Worm (Caenorhabditis elegans): ENCODE data around the gene Y6E2A.1.
"Not testable (repeated sequence)": the region's sequence is repeated elsewhere in the genome, so short reads cannot be mapped to it uniquely, and the experiment has no call there.

DNA sequence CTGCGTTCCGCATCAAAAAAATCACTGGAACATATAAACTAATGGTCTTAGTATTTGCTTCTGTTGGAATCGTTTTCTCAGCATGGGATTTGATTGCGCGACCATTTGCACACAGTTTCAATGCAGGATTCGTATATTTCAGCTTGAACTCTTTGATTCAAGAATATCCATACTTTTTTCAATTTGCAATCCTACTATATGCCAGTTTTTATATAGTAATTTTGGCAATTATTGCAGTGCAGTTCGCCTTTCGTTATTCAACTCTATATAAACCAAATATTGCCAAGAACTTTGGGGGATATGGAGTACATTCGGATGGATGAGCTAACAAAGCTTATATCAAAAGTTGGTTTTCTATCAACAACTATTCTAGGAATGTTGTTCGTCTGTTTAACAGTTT lies 42.6 kb upstream of the Y6E2A.1 start, which contains the start of gene str-5:
- not testable (repeated sequence) for TF ChIP-seq him-1 (tag; optimal IDR thresholded peaks at IDR 0.05); snpc-4 (GFP tag; optimal IDR thresholded peaks at IDR 0.05); snpc-4 (tag; optimal IDR thresholded peaks at IDR 0.05); zfh-2 (GFP tag; conservative IDR thresholded peaks at IDR 0.05); Y95B8A.8 (GFP tag; IDR thresholded peaks at IDR 0.05); bed-1 (GFP tag; IDR thresholded peaks at IDR 0.05); dpl-1 (GFP tag; optimal IDR thresholded peaks at IDR 0.05)

Measured in whole organism, young adult.